Fruit fly (Drosophila melanogaster) whole organism, embryonic: ENCODE results near the gene crq.

ENCODE experiments used
- Aef1 ChIP-seq: fragments of 200-800 bp; sonication (Bioruptor generic); IDR thresholded peaks from 3 replicates; pipeline ENCODE4 v1.3.6; 2022; ENCODE audit warnings: missing biosample characterization, missing genetic modification characterization
- Atf3 ChIP-seq: fragments of 200-800 bp; sonication (Bioruptor generic); optimal IDR thresholded peaks from 3 replicates; lab custom pipeline; 2016; ENCODE audit warnings: missing biosample characterization, missing genetic modification characterization
- CG10267 ChIP-seq: fragments of 200-800 bp; sonication (Bioruptor generic); optimal IDR thresholded peaks from 2 replicates; lab custom pipeline; 2018; ENCODE audit warnings: missing biosample characterization, mild to moderate bottlenecking, missing genetic modification characterization, moderate library complexity
- CG10321 ChIP-seq: fragments of 200-800 bp; sonication (Bioruptor generic); IDR thresholded peaks from 2 replicates; pipeline ENCODE4 v1.3.6; 2022; ENCODE audit warnings: missing biosample characterization, missing genetic modification characterization
- CG10366 ChIP-seq: fragments of 200-800 bp; sonication (Bioruptor generic); IDR thresholded peaks from 2 replicates; pipeline ENCODE4 v1.3.6; 2022; ENCODE audit warnings: missing biosample characterization, missing genetic modification characterization
- CG10462 ChIP-seq: fragments of 200-800 bp; sonication (Bioruptor generic); optimal IDR thresholded peaks from 2 replicates; lab custom pipeline; 2016; ENCODE audit warnings: missing biosample characterization, missing genetic modification characterization
- CG13123 ChIP-seq: fragments of 200-800 bp; sonication (Bioruptor generic); optimal IDR thresholded peaks from 2 replicates; lab custom pipeline; 2016; ENCODE audit warnings: missing biosample characterization, missing genetic modification characterization
- CG13287 ChIP-seq: fragments of 200-800 bp; sonication (Bioruptor generic); IDR thresholded peaks from 2 replicates; pipeline ENCODE4 v1.3.6; 2022; ENCODE audit warnings: missing biosample characterization, missing genetic modification characterization; ENCODE audit not compliant: partially characterized antibody
- CG15601 ChIP-seq: fragments of 200-800 bp; sonication (Bioruptor generic); optimal IDR thresholded peaks from 3 replicates; lab custom pipeline; 2019; ENCODE audit warnings: missing biosample characterization, mild to moderate bottlenecking, missing genetic modification characterization, moderate library complexity
- CG17359 ChIP-seq: fragments of 200-800 bp; sonication (Bioruptor generic); optimal IDR thresholded peaks from 3 replicates; lab custom pipeline; 2018; ENCODE audit warnings: missing biosample characterization, mild to moderate bottlenecking, missing genetic modification characterization, moderate library complexity
- CG30020 ChIP-seq: fragments of 200-800 bp; optimal IDR thresholded peaks from 2 replicates; lab custom pipeline; 2019; ENCODE audit warnings: missing biosample characterization, mild to moderate bottlenecking, missing genetic modification characterization, moderate library complexity
- CG3065 ChIP-seq: fragments of 200-800 bp; sonication (Bioruptor generic); optimal IDR thresholded peaks from 2 replicates; lab custom pipeline; 2016; ENCODE audit warnings: missing biosample characterization, missing genetic modification characterization
- CG32532 ChIP-seq: fragments of 200-800 bp; sonication (Bioruptor generic); IDR thresholded peaks from 2 replicates; pipeline ENCODE4 v1.3.6; 2022; ENCODE audit warnings: missing biosample characterization, missing genetic modification characterization
- CG5245 ChIP-seq: fragments of 200-800 bp; sonication (Bioruptor generic); optimal IDR thresholded peaks from 3 replicates; lab custom pipeline; 2016; ENCODE audit warnings: missing biosample characterization, missing genetic modification characterization
- CG7357 ChIP-seq: fragments of 200-800 bp; sonication (Bioruptor generic); IDR thresholded peaks from 3 replicates; pipeline ENCODE4 v1.3.6; 2022; ENCODE audit warnings: missing biosample characterization, missing genetic modification characterization
- CG7372 ChIP-seq: fragments of 200-800 bp; sonication (Bioruptor generic); IDR thresholded peaks from 2 replicates; pipeline ENCODE4 v1.3.6; 2022; ENCODE audit warnings: missing biosample characterization, missing genetic modification characterization
- CG7786 ChIP-seq: fragments of 200-800 bp; sonication (Bioruptor generic); optimal IDR thresholded peaks from 2 replicates; lab custom pipeline; 2016; ENCODE audit warnings: missing biosample characterization, missing genetic modification characterization
- CG8089 ChIP-seq: fragments of 200-800 bp; sonication (Bioruptor generic); optimal IDR thresholded peaks from 3 replicates; lab custom pipeline; 2016; ENCODE audit warnings: missing biosample characterization, missing genetic modification characterization
- CkIIα-i1 ChIP-seq: fragments of 200-800 bp; sonication (Bioruptor generic); IDR thresholded peaks from 2 replicates; pipeline ENCODE4 v1.3.6; 2022; ENCODE audit warnings: missing biosample characterization, missing genetic modification characterization
- CrebB ChIP-seq: fragments of 200-800 bp; sonication (Bioruptor generic); optimal IDR thresholded peaks from 3 replicates; lab custom pipeline; 2018; ENCODE audit warnings: missing biosample characterization, mild to moderate bottlenecking, missing genetic modification characterization
- Dad ChIP-seq: fragments of 200-800 bp; sonication (Bioruptor generic); optimal IDR thresholded peaks from 3 replicates; lab custom pipeline; 2016; ENCODE audit warnings: missing biosample characterization, missing genetic modification characterization
- Dip2 ChIP-seq: fragments of 200-800 bp; sonication (Bioruptor generic); IDR thresholded peaks from 2 replicates; pipeline ENCODE4 v1.3.6; 2022; ENCODE audit warnings: missing biosample characterization, missing genetic modification characterization
- Dp ChIP-seq: fragments of 200-800 bp; sonication (Bioruptor generic); optimal IDR thresholded peaks from 2 replicates; lab custom pipeline; 2018; ENCODE audit warnings: missing biosample characterization, mild to moderate bottlenecking, missing genetic modification characterization, moderate library complexity
- Elba2 ChIP-seq: fragments of 200-800 bp; sonication (Bioruptor generic); optimal IDR thresholded peaks from 3 replicates; lab custom pipeline; 2016; ENCODE audit warnings: missing biosample characterization, missing genetic modification characterization
- HmgZ ChIP-seq: fragments of 200-800 bp; sonication (Bioruptor generic); optimal IDR thresholded peaks from 2 replicates; lab custom pipeline; 2018; ENCODE audit warnings: missing biosample characterization, mild to moderate bottlenecking, missing genetic modification characterization
- Hr39 ChIP-seq: fragments of >200 bp; optimal IDR thresholded peaks from 2 replicates; lab custom pipeline; 2017
- Rfx ChIP-seq: fragments of 200-800 bp; sonication (Bioruptor generic); IDR thresholded peaks from 2 replicates; pipeline ENCODE4 v1.3.6; 2022; ENCODE audit warnings: missing biosample characterization, missing genetic modification characterization
- Sin3A ChIP-seq: fragments of >200 bp; optimal IDR thresholded peaks from 2 replicates; lab custom pipeline; 2018
- Sox102F ChIP-seq: fragments of 200-800 bp; sonication (Bioruptor generic); optimal IDR thresholded peaks from 2 replicates; lab custom pipeline; 2018; ENCODE audit warnings: missing biosample characterization, mild to moderate bottlenecking, missing genetic modification characterization, moderate library complexity
- Taf1 ChIP-seq: fragments of 200-800 bp; sonication (Bioruptor generic); IDR thresholded peaks from 2 replicates; pipeline ENCODE4 v1.3.6; 2022; ENCODE audit warnings: missing biosample characterization, missing genetic modification characterization
- YL-1 ChIP-seq: fragments of 200-800 bp; sonication (Bioruptor generic); optimal IDR thresholded peaks from 3 replicates; lab custom pipeline; 2017; ENCODE audit warnings: missing biosample characterization, mild to moderate bottlenecking, missing genetic modification characterization
- abd-A ChIP-seq: fragments of 200-800 bp; sonication (Bioruptor generic); optimal IDR thresholded peaks from 3 replicates; lab custom pipeline; 2019; ENCODE audit warnings: missing biosample characterization, mild to moderate bottlenecking, missing genetic modification characterization, moderate library complexity
- aop ChIP-seq: fragments of 200-800 bp; sonication (Bioruptor generic); IDR thresholded peaks from 2 replicates; pipeline ENCODE4 v1.3.6; 2022; ENCODE audit warnings: missing biosample characterization, missing genetic modification characterization
- ap ChIP-seq: fragments of 200-800 bp; sonication (Bioruptor generic); IDR thresholded peaks from 2 replicates; pipeline ENCODE4 v1.3.6; 2022; ENCODE audit warnings: missing biosample characterization, missing genetic modification characterization
- cad ChIP-seq: fragments of >200 bp; optimal IDR thresholded peaks from 2 replicates; lab custom pipeline; 2017; ENCODE audit warnings: missing biosample characterization, missing genetic modification characterization
- cato ChIP-seq: fragments of 200-800 bp; sonication (Bioruptor generic); optimal IDR thresholded peaks from 2 replicates; lab custom pipeline; 2016; ENCODE audit warnings: missing biosample characterization, missing genetic modification characterization, borderline replicate concordance
- cg ChIP-seq: fragments of 200-800 bp; sonication (Bioruptor generic); optimal IDR thresholded peaks from 3 replicates; lab custom pipeline; 2019; ENCODE audit warnings: missing biosample characterization, mild to moderate bottlenecking, missing genetic modification characterization, moderate library complexity
- cwo ChIP-seq: fragments of 200-800 bp; sonication (Bioruptor generic); optimal IDR thresholded peaks from 3 replicates; lab custom pipeline; 2017; ENCODE audit warnings: missing biosample characterization, missing genetic modification characterization, mild to moderate bottlenecking, moderate library complexity, missing genetic modification reagents
- h ChIP-seq: fragments of >200 bp; optimal IDR thresholded peaks from 2 replicates; lab custom pipeline; 2017
- jigr1 ChIP-seq: fragments of 200-800 bp; sonication (Bioruptor generic); IDR thresholded peaks from 3 replicates; pipeline ENCODE4 v1.3.6; 2022; ENCODE audit warnings: missing biosample characterization, missing genetic modification characterization
- rib ChIP-seq: fragments of 200-800 bp; sonication (Bioruptor generic); IDR thresholded peaks from 2 replicates; pipeline ENCODE4 v1.3.6; 2022; ENCODE audit warnings: missing biosample characterization, missing genetic modification characterization
- sens-2 ChIP-seq: fragments of 200-800 bp; sonication (Bioruptor generic); IDR thresholded peaks from 2 replicates; pipeline ENCODE4 v1.3.6; 2022; ENCODE audit warnings: missing biosample characterization, missing genetic modification characterization
- sima ChIP-seq: fragments of 200-800 bp; sonication (Bioruptor generic); optimal IDR thresholded peaks from 2 replicates; lab custom pipeline; 2016; ENCODE audit warnings: missing biosample characterization, missing genetic modification characterization
- sob ChIP-seq: fragments of 200-800 bp; sonication (Bioruptor generic); IDR thresholded peaks from 2 replicates; pipeline ENCODE4 v1.3.6; 2022; ENCODE audit warnings: missing biosample characterization, missing genetic modification characterization
- stwl ChIP-seq: fragments of 200-800 bp; sonication (Bioruptor generic); optimal IDR thresholded peaks from 3 replicates; lab custom pipeline; 2018; ENCODE audit warnings: missing biosample characterization, mild to moderate bottlenecking, missing genetic modification characterization, moderate library complexity
- trh ChIP-seq: fragments of 200-800 bp; sonication (Bioruptor generic); optimal IDR thresholded peaks from 2 replicates; lab custom pipeline; 2016; ENCODE audit warnings: missing biosample characterization, missing genetic modification characterization
- twi ChIP-seq: fragments of 200-800 bp; optimal IDR thresholded peaks from 2 replicates; lab custom pipeline; 2019; ENCODE audit warnings: missing biosample characterization, mild to moderate bottlenecking, missing genetic modification characterization, moderate library complexity
- wek ChIP-seq: fragments of 200-800 bp; sonication (Bioruptor generic); optimal IDR thresholded peaks from 3 replicates; lab custom pipeline; 2018; ENCODE audit warnings: missing biosample characterization, mild to moderate bottlenecking, missing genetic modification characterization, moderate library complexity
- zen2 ChIP-seq: fragments of 200-800 bp; sonication (Bioruptor generic); IDR thresholded peaks from 3 replicates; pipeline ENCODE4 v1.3.6; 2022; ENCODE audit warnings: missing biosample characterization, missing genetic modification characterization; ENCODE audit not compliant: partially characterized antibody
- zfh1 ChIP-seq: fragments of 200-800 bp; sonication (Bioruptor generic); IDR thresholded peaks from 3 replicates; pipeline ENCODE4 v1.3.6; 2022; ENCODE audit warnings: missing biosample characterization, missing genetic modification characterization
- zfh2 ChIP-seq: fragments of 200-800 bp; sonication (Bioruptor generic); optimal IDR thresholded peaks from 2 replicates; lab custom pipeline; 2016; ENCODE audit warnings: missing biosample characterization, missing genetic modification characterization

crq gene

DNA sequence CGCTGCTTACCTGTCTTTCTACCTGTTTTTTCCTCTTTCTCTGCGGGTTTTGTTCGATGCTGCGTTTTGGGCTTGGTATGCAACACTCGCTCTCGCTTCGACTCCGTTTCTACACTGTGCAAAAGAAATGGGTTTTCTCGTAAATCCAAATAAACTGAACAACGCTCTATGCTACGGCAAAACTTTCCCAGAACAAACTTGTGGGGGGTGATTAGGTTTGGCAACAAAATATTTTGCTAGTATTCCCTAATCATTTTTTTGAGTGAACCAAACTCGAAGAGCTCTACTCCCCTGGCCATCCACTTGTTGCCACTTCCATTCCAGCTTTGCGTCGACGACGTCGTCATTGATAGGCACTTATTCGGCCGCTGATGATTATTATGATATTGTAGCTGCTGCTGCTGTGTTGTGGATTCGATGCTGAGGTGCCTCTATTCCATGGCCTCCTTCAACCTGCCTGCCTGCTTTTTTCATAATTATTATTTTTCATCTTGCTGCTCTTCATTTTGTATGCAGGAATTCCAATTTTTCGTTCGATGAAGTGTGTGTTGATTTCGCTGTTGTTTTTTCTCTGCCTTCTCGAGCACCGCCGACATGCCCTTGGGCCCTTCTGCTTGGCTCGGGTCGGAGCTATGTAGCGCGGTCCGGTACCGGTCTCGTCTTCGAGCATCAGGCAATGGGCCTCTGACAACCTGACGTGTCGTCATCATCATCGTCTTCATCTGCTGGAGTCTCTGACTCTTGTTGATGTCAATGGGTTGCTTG is 10.7 kb downstream of the crq start (continued):
- 0 out of 2 replicates have a peak, but pooled peaks have one; percentile 34 for TF ChIP-seq rib
- TF ChIP-seq cwo (GFP tag; lab: Kevin White, UChicago) = peak; percentile 44
- TF ChIP-seq Dad (GFP tag; lab: Kevin White, UChicago) = peak; percentile 67
- no peak for TF ChIP-seq h (lab: Kevin White, UChicago)
- TF ChIP-seq Rfx (GFP tag; lab: Robert Waterston, UW) = 0 out of 2 replicates have a peak, but pooled peaks have one; percentile 24
- peak; percentile 58 for TF ChIP-seq CG3065
- TF ChIP-seq ap (GFP tag; lab: Robert Waterston, UW) = peak; percentile 80
- no peak for TF ChIP-seq cad (GFP tag; lab: Kevin White, UChicago)
- no peak for TF ChIP-seq twi (tag; lab: Kevin White, UChicago)
- peak; percentile 71 for TF ChIP-seq CG10462 (GFP tag; lab: Kevin White, UChicago)
- TF ChIP-seq CG10267 (tag; lab: Kevin White, UChicago) = peak; percentile 81
- TF ChIP-seq CG13123 (GFP tag; lab: Kevin White, UChicago) = peak; percentile 63
- peak; percentile 64; the same call in 1 of the 3 replicates for TF ChIP-seq jigr1 (GFP tag; lab: Robert Waterston, UW)
- TF ChIP-seq CG7357 (GFP tag; lab: Robert Waterston, UW) = peak; percentile 75; the same call in 1 of the 3 replicates
- peak; percentile 13 for TF ChIP-seq Elba2 (GFP tag; lab: Kevin White, UChicago)
- no peak for TF ChIP-seq abd-A
- no peak for TF ChIP-seq sima
- TF ChIP-seq Atf3 (GFP tag; lab: Kevin White, UChicago) = peak; percentile 84
- peak; percentile 42; the same call in 1 of the 2 replicates for TF ChIP-seq CG7372 (GFP tag; lab: Robert Waterston, UW)
- no peak for TF ChIP-seq Dp (GFP tag; lab: Kevin White, UChicago)
- TF ChIP-seq Taf1 (GFP tag; lab: Robert Waterston, UW) = no peak
- TF ChIP-seq Sin3A (lab: Kevin White, UChicago) = no peak
- TF ChIP-seq CG13287 (GFP tag; lab: Robert Waterston, UW) = no peak
- TF ChIP-seq Sox102F = peak; percentile 90
- TF ChIP-seq sens-2 = peak; percentile 81
- TF ChIP-seq CkIIα-i1 (GFP tag; lab: Robert Waterston, UW) = no peak
- no peak for TF ChIP-seq YL-1 (GFP tag; lab: Kevin White, UChicago)
- TF ChIP-seq CrebB (tag; lab: Kevin White, UChicago) = peak; percentile 42
- peak; percentile 23 for TF ChIP-seq stwl (tag; lab: Kevin White, UChicago)
- TF ChIP-seq CG10366 = peak; percentile 84
- TF ChIP-seq CG30020 (tag; lab: Kevin White, UChicago) = no peak
- TF ChIP-seq cato = peak; percentile 73
- no peak; the same call in 1 of the 2 replicates for TF ChIP-seq Dip2
- no peak for TF ChIP-seq zen2 (GFP tag; lab: Robert Waterston, UW)
- TF ChIP-seq CG15601 (tag; lab: Kevin White, UChicago) = peak; percentile 83
- peak; percentile 94 for TF ChIP-seq zfh1 (GFP tag; lab: Robert Waterston, UW)
- peak; percentile 86 for TF ChIP-seq CG8089 (GFP tag; lab: Kevin White, UChicago)
- TF ChIP-seq Aef1 (GFP tag; lab: Robert Waterston, UW) = peak; percentile 67
- TF ChIP-seq cg (GFP tag; lab: Kevin White, UChicago) = no peak
- peak; percentile 80 for TF ChIP-seq CG7786
- TF ChIP-seq wek (GFP tag; lab: Kevin White, UChicago) = peak; percentile 66
- TF ChIP-seq CG32532 (GFP tag; lab: Robert Waterston, UW) = peak; percentile 65; the same call in 1 of the 2 replicates
- no peak for TF ChIP-seq Hr39
- TF ChIP-seq CG17359 = peak; percentile 92
- TF ChIP-seq zfh2 = no peak
- TF ChIP-seq HmgZ (tag; lab: Kevin White, UChicago) = peak; percentile 8
- TF ChIP-seq CG10321 (GFP tag; lab: Robert Waterston, UW) = no peak; the same call in 1 of the 2 replicates
- TF ChIP-seq aop (GFP tag; lab: Robert Waterston, UW) = peak; percentile 74
- TF ChIP-seq CG5245 (GFP tag; lab: Kevin White, UChicago) = peak; percentile 78
- peak; percentile 43 for TF ChIP-seq trh
- TF ChIP-seq sob (GFP tag; lab: Robert Waterston, UW) = peak; percentile 56; the same call in 1 of the 2 replicates
